Fruit fly (Drosophila melanogaster) whole organism, pupa: Measurements from ENCODE around the gene egh.

ENCODE experiments used
- CG10348 ChIP-seq: fragments of 200-800 bp; sonication (Bioruptor generic); IDR thresholded peaks from 2 replicates; pipeline ENCODE4 v1.3.6; 2022; ENCODE audit warnings: missing biosample characterization, missing genetic modification characterization
- CG12605 ChIP-seq: fragments of 200-800 bp; sonication (Bioruptor generic); IDR thresholded peaks from 2 replicates; pipeline ENCODE4 v1.3.6; 2022; ENCODE audit warnings: missing biosample characterization, missing genetic modification characterization
- CG13204 ChIP-seq: fragments of 200-800 bp; sonication (Bioruptor generic); optimal IDR thresholded peaks from 2 replicates; lab custom pipeline; 2018; ENCODE audit warnings: missing biosample characterization, mild to moderate bottlenecking, missing genetic modification characterization, moderate library complexity
- CG14655 ChIP-seq: fragments of 200-800 bp; sonication (Bioruptor generic); optimal IDR thresholded peaks from 3 replicates; lab custom pipeline; 2017; ENCODE audit warnings: mild to moderate bottlenecking, missing biosample characterization, missing genetic modification reagents, missing genetic modification characterization
- CG15710 ChIP-seq: fragments of 200-800 bp; sonication (Bioruptor generic); optimal IDR thresholded peaks from 2 replicates; lab custom pipeline; 2018; ENCODE audit warnings: missing biosample characterization, mild to moderate bottlenecking, missing genetic modification characterization, moderate library complexity
- CG17806 ChIP-seq: fragments of 200-800 bp; sonication (Bioruptor generic); optimal IDR thresholded peaks from 2 replicates; lab custom pipeline; 2018; ENCODE audit warnings: missing biosample characterization, mild to moderate bottlenecking, missing genetic modification characterization, moderate library complexity
- CG32121 ChIP-seq: fragments of 200-800 bp; sonication (Bioruptor generic); IDR thresholded peaks from 2 replicates; pipeline ENCODE4 v1.3.6; 2022; ENCODE audit warnings: missing biosample characterization, missing genetic modification characterization
- CG34367 ChIP-seq: fragments of 200-800 bp; sonication (Bioruptor generic); optimal IDR thresholded peaks from 2 replicates; lab custom pipeline; 2018; ENCODE audit warnings: missing biosample characterization, mild to moderate bottlenecking, missing genetic modification characterization
- CG4496 ChIP-seq: fragments of 200-800 bp; sonication (Bioruptor generic); IDR thresholded peaks from 3 replicates; pipeline ENCODE4 v1.3.6; 2022; ENCODE audit warnings: missing biosample characterization, missing genetic modification characterization
- CG8159 ChIP-seq: fragments of 200-800 bp; sonication (Bioruptor generic); optimal IDR thresholded peaks from 3 replicates; lab custom pipeline; 2018; ENCODE audit warnings: missing biosample characterization, mild to moderate bottlenecking, missing genetic modification characterization, moderate library complexity
- CG8301 ChIP-seq: fragments of 200-800 bp; sonication (Bioruptor generic); optimal IDR thresholded peaks from 2 replicates; lab custom pipeline; 2018; ENCODE audit warnings: missing biosample characterization, mild to moderate bottlenecking, missing genetic modification characterization
- CG9948 ChIP-seq: fragments of 200-800 bp; sonication (Bioruptor generic); optimal IDR thresholded peaks from 2 replicates; lab custom pipeline; 2018; ENCODE audit warnings: missing biosample characterization, mild to moderate bottlenecking, missing genetic modification characterization, moderate library complexity
- D1 ChIP-seq: fragments of 200-800 bp; sonication (Bioruptor generic); optimal IDR thresholded peaks from 2 replicates; lab custom pipeline; 2018; ENCODE audit warnings: missing biosample characterization, mild to moderate bottlenecking, missing genetic modification characterization, moderate library complexity
- EcR ChIP-seq: fragments of 200-800 bp; sonication (Bioruptor generic); optimal IDR thresholded peaks from 3 replicates; lab custom pipeline; 2019; ENCODE audit warnings: missing biosample characterization, missing genetic modification characterization, mild to moderate bottlenecking, moderate library complexity, missing genetic modification reagents
- Ets98B ChIP-seq: fragments of 200-800 bp; sonication (Bioruptor generic); IDR thresholded peaks from 2 replicates; pipeline ENCODE4 v1.3.6; 2022; ENCODE audit warnings: missing biosample characterization, missing genetic modification characterization
- Pif1A ChIP-seq: fragments of 200-800 bp; sonication (Bioruptor generic); optimal IDR thresholded peaks from 3 replicates; lab custom pipeline; 2016; ENCODE audit warnings: missing biosample characterization, missing genetic modification characterization
- Pif1B ChIP-seq: fragments of 200-800 bp; sonication (Bioruptor generic); optimal IDR thresholded peaks from 3 replicates; lab custom pipeline; 2016; ENCODE audit warnings: missing biosample characterization, missing genetic modification characterization
- Snoo ChIP-seq: fragments of 200-800 bp; sonication (Bioruptor generic); optimal IDR thresholded peaks from 3 replicates; lab custom pipeline; 2017; ENCODE audit warnings: missing biosample characterization, mild to moderate bottlenecking, missing genetic modification characterization, inconsistent platforms
- fd96Ca ChIP-seq: fragments of 200-800 bp; sonication (Bioruptor generic); IDR thresholded peaks from 3 replicates; pipeline ENCODE4 v1.3.6; 2022; ENCODE audit warnings: missing biosample characterization, missing genetic modification characterization
- gl ChIP-seq: fragments of 200-800 bp; sonication (Bioruptor generic); optimal IDR thresholded peaks from 2 replicates; lab custom pipeline; 2018; ENCODE audit warnings: missing biosample characterization, mild to moderate bottlenecking, missing genetic modification characterization
- rn ChIP-seq: fragments of 200-800 bp; sonication (Bioruptor generic); IDR thresholded peaks from 2 replicates; pipeline ENCODE4 v1.3.6; 2022; ENCODE audit warnings: missing biosample characterization, missing genetic modification characterization

egh gene

DNA sequence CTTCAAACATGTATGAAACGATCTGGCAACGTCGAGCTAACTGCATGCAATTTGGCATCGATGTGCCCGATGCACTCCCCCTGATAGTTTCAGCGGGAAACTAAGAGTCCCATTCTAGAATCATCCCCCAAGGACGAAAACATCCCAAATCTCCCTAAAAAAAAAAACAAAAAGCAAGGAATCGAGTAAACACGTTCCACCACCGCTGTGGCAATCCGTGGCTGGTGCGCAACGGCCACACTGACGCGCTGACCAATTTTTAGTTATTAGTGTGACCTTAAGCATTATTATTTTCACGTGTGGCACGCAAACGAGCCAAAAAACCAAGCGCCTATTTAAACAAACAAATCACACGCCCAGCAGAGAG is 2.6 kb upstream of the egh start, which contains the start of gene wds:
wds (plus strand) TSS at position 265 of the 367 bp plus-strand sequence.
- TF ChIP-seq Pif1A: no peak
- no peak for TF ChIP-seq CG13204 (GFP tag; lab: Kevin White, UChicago)
- no peak for TF ChIP-seq CG4496
- no peak for TF ChIP-seq EcR (GFP tag; lab: Kevin White, UChicago)
- no peak for TF ChIP-seq CG34367 (tag; lab: Kevin White, UChicago)
- no peak for TF ChIP-seq Ets98B (GFP tag; lab: Robert Waterston, UW)
- TF ChIP-seq rn (GFP tag; lab: Robert Waterston, UW): no peak
- no peak for TF ChIP-seq CG32121 (GFP tag; lab: Robert Waterston, UW)
- no peak for TF ChIP-seq D1
- TF ChIP-seq CG12605 (GFP tag; lab: Robert Waterston, UW): no peak
- no peak for TF ChIP-seq CG17806 (tag; lab: Kevin White, UChicago)
- TF ChIP-seq fd96Ca (GFP tag; lab: Robert Waterston, UW): no peak
- TF ChIP-seq CG14655 (GFP tag; lab: Kevin White, UChicago): no peak
- TF ChIP-seq CG10348 (GFP tag; lab: Robert Waterston, UW): no peak
- no peak for TF ChIP-seq Snoo
- no peak for TF ChIP-seq CG15710

DNA sequence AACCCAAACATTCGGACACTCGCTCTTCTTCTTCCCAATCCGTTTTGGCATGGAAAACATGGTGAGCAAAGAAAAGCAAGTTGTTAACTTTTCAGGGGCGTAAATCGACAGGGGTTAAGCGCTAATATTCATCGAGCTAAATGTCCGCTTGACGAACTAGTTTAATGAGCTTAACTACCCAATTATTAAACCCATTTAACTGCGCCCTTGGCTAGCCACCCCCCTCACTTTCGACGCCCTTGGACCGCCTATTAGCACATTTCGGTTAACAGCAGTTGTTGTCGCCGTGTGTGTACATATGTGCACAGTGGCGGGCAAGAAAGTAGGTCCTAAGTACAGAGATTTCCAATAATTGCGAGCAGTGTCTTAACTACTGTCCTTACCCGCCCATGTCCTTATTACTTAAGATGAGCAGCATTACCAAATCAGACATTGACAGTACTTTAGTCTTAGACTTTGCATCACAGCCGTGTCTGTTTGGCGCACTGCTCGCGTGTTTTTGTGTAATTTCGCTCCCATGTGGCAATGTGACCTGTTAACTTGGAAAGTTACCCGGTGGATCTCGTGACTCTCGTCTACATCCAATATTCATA is 1.2 kb downstream of the egh start:
- TF ChIP-seq CG10348 (GFP tag; lab: Robert Waterston, UW) (peak; percentile 83), CG13204 (GFP tag; lab: Kevin White, UChicago) (no peak), CG8301 (tag; lab: Kevin White, UChicago) (peak; percentile 90), gl (peak; percentile 32), rn (GFP tag; lab: Robert Waterston, UW) (peak; percentile 90), CG12605 (GFP tag; lab: Robert Waterston, UW) (peak; percentile 90), Snoo (peak; percentile 91), fd96Ca (GFP tag; lab: Robert Waterston, UW) (peak; percentile 98), Pif1A (peak; percentile 93), D1 (peak; percentile 43), CG17806 (tag; lab: Kevin White, UChicago) (peak; percentile 71), Ets98B (GFP tag; lab: Robert Waterston, UW) (peak; percentile 97), EcR (GFP tag; lab: Kevin White, UChicago) (no peak), CG14655 (GFP tag; lab: Kevin White, UChicago) (peak; percentile 85), CG8159 (tag; lab: Kevin White, UChicago) (peak; percentile 76), CG9948 (peak; percentile 80), CG4496 (peak; percentile 98), Pif1B (peak; percentile 89), CG15710 (peak; percentile 79), CG34367 (tag; lab: Kevin White, UChicago) (peak; percentile 69), CG32121 (GFP tag; lab: Robert Waterston, UW) (peak; percentile 96)
- TF ChIP-seq, all 21 proteins: peak for 19

dm6 chrX:2590607-2591006 is 2.3 kb downstream of the egh start:
- TF ChIP-seq CG13204 (GFP tag; lab: Kevin White, UChicago): no peak
- TF ChIP-seq EcR (GFP tag; lab: Kevin White, UChicago): peak; percentile 46
- TF ChIP-seq, all 21 proteins: peak for 1

DNA sequence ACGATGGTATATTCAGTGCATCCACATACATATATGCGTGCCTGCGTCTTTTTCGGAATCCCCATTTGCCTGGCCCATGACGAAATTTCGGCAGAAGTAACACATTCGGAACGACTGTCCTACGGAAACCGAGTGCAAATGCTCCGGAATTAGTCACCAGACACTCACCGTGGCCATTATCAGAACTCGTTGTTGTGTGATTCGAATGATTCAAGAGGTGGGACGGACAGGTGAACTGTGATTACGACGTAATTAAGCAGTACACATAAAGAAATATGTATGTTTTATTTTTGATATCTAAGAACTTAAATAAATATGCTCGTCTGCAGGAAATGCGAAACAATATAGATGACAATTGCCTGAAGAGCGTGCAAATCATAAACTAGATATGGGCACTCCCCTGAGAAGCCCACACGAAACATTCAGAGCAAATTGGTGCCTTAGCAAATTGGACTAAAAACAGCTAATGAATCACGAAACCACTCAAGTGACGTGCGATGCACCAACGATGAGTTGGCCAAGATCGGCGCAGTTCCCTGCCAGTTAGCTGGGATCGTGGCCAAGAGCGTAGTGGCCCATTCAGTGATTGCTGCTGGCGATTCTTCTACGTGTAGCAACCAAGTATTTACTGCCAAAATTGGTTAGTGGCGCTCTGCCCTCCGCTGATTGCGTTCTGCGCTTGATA is 3.2 kb downstream of the egh start:
- TF ChIP-seq CG32121 (GFP tag; lab: Robert Waterston, UW): no peak
- no peak for TF ChIP-seq CG9948
- no peak for TF ChIP-seq CG8159 (tag; lab: Kevin White, UChicago)
- TF ChIP-seq CG15710: no peak
- no peak for TF ChIP-seq fd96Ca (GFP tag; lab: Robert Waterston, UW)
- TF ChIP-seq gl: no peak
- no peak for TF ChIP-seq CG12605 (GFP tag; lab: Robert Waterston, UW)
- TF ChIP-seq Snoo: no peak
- no peak for TF ChIP-seq Pif1A
- TF ChIP-seq CG4496: no peak
- TF ChIP-seq Ets98B (GFP tag; lab: Robert Waterston, UW): no peak
- no peak for TF ChIP-seq CG14655 (GFP tag; lab: Kevin White, UChicago)
- no peak for TF ChIP-seq Pif1B
- no peak for TF ChIP-seq EcR (GFP tag; lab: Kevin White, UChicago)
- no peak for TF ChIP-seq CG17806 (tag; lab: Kevin White, UChicago)
- TF ChIP-seq CG10348 (GFP tag; lab: Robert Waterston, UW): no peak
- TF ChIP-seq D1: no peak
- TF ChIP-seq, all 21 proteins: peak for 0

dm6 chrX:2592243-2592642 is 3.9 kb downstream of the egh start:
- TF ChIP-seq CG9948: no peak
- no peak for TF ChIP-seq CG17806 (tag; lab: Kevin White, UChicago)
- no peak for TF ChIP-seq CG8301 (tag; lab: Kevin White, UChicago)
- TF ChIP-seq fd96Ca (GFP tag; lab: Robert Waterston, UW): peak; percentile 8; the same call in 1 of the 3 replicates
- no peak for TF ChIP-seq D1
- TF ChIP-seq CG4496: no peak
- TF ChIP-seq, all 21 proteins: peak for 1

DNA sequence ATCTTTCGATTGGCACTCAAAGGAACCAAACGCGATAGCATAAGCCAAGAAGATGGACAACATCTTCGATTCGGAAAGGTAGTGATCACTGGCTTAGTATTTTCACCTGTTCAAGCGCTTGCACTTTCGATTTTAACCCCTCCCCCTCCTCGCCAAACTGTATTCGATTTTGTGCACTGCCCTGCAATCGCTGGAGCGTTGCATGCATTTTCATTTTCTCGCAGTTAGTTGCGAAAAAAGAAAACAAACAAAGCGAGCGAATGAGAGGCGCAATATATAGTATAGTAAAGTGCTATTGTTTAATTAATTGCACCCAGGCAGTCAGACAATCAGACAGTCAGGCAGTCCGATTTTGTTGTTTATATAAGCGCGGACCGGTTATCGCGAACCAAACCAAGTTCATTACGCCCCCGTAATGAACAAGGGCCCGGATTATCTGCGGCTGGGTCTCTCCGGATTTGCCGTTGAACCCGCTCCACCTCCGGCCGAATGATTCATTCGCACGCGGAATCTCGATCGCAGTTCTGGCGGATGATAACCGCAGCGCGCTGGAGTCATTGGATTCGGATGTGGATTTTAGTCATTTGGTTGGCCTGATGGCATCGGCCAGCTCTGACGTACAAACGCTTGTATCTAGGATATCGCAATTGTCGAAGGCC is 4.9 kb downstream of the egh start:
- TF ChIP-seq D1 (no peak), EcR (GFP tag; lab: Kevin White, UChicago) (peak; percentile 96)
